Worm (Caenorhabditis elegans) whole organism, L1 larva: ENCODE measurements around the gene tra-2.

ENCODE experiments used
- C16A3.4 ChIP-seq: fragments of 150-350 bp; optimal IDR thresholded peaks from 2 replicates; lab custom pipeline; 2014; ENCODE audit warnings: missing biosample characterization, missing genetic modification characterization
- C34B4.2 ChIP-seq: sonication (generic microtip); optimal IDR thresholded peaks from 2 replicates; lab custom pipeline; 2017; ENCODE audit warnings: mild to moderate bottlenecking, missing genetic modification characterization, missing compliant biosample characterization
- F16B12.6 ChIP-seq: fragments of 150-350 bp; optimal IDR thresholded peaks from 2 replicates; lab custom pipeline; 2014; ENCODE audit warnings: missing biosample characterization, missing genetic modification characterization
- Y116A8C.19 ChIP-seq: sonication (generic microtip); optimal IDR thresholded peaks from 2 replicates; lab custom pipeline; 2016; ENCODE audit warnings: missing compliant biosample characterization, missing genetic modification characterization, borderline replicate concordance
- alr-1 ChIP-seq: fragments of 200-800 bp; sonication (Bioruptor generic); optimal IDR thresholded peaks from 2 replicates; lab custom pipeline; 2018; ENCODE audit warnings: borderline replicate concordance, mild to moderate bottlenecking, missing genetic modification characterization, missing compliant biosample characterization
- ama-1 ChIP-seq: fragments of 150-350 bp; optimal IDR thresholded peaks from 2 replicates; lab custom pipeline; 2014
- blmp-1 ChIP-seq: fragments of 150-350 bp; optimal IDR thresholded peaks from 2 replicates; lab custom pipeline; 2014; ENCODE audit warnings: missing biosample characterization, missing genetic modification characterization
- ceh-82 ChIP-seq, 3 experiments: fragments of 150-350 bp in 1 of 3; sonication (generic microtip) in 2 of 3; optimal IDR thresholded peaks; 2 replicates each; lab custom pipeline; 2014 to 2017; ENCODE audit warnings: missing biosample characterization in 3 of 3, missing genetic modification characterization in 3 of 3
- ces-1 ChIP-seq: fragments of 150-350 bp; optimal IDR thresholded peaks from 2 replicates; lab custom pipeline; 2014; ENCODE audit warnings: missing biosample characterization, missing genetic modification reagents, missing genetic modification characterization
- dpl-1 ChIP-seq, 3 experiments: fragments of 150-350 bp in 2 of 3; sonication (generic microtip) in 1 of 3; optimal IDR thresholded peaks; 2 replicates each; lab custom pipeline; 2014 to 2017; ENCODE audit warnings: missing biosample characterization in 3 of 3, missing genetic modification characterization in 3 of 3, missing genetic modification reagents in 3 of 3
- egl-13 ChIP-seq: sonication (generic microtip); optimal IDR thresholded peaks from 2 replicates; lab custom pipeline; 2016; ENCODE audit warnings: missing genotype, missing genetic modification reagents, missing genetic modification characterization, missing compliant biosample characterization
- elt-2 ChIP-seq: sonication (generic microtip); optimal IDR thresholded peaks from 2 replicates; lab custom pipeline; 2016; ENCODE audit warnings: missing genetic modification characterization, mild to moderate bottlenecking, inconsistent platforms, missing compliant biosample characterization, missing genetic modification reagents
- ets-5 ChIP-seq: fragments of 200-800 bp; sonication (Bioruptor generic); IDR thresholded peaks from 2 replicates; pipeline ENCODE4 v1.3.6; 2022; ENCODE audit warnings: missing genetic modification characterization, missing compliant biosample characterization
- fkh-8 ChIP-seq: sonication (generic microtip); optimal IDR thresholded peaks from 2 replicates; lab custom pipeline; 2016; ENCODE audit warnings: mild to moderate bottlenecking, missing genetic modification characterization, missing compliant biosample characterization
- fos-1 ChIP-seq: fragments of 150-350 bp; optimal IDR thresholded peaks from 2 replicates; lab custom pipeline; 2014; ENCODE audit warnings: missing biosample characterization, missing genetic modification characterization
- grh-1 ChIP-seq: fragments of 200-800 bp; sonication (Bioruptor generic); IDR thresholded peaks from 2 replicates; pipeline ENCODE4 v1.3.6; 2022; ENCODE audit warnings: missing genetic modification reagents, missing genetic modification characterization, missing compliant biosample characterization
- hlh-17 ChIP-seq: fragments of 200-800 bp; sonication (Bioruptor generic); optimal IDR thresholded peaks from 2 replicates; lab custom pipeline; 2018; ENCODE audit warnings: missing genetic modification characterization, mild to moderate bottlenecking, missing compliant biosample characterization, moderate library complexity, borderline replicate concordance
- hlh-4 ChIP-seq: sonication (generic microtip); optimal IDR thresholded peaks from 2 replicates; lab custom pipeline; 2016; ENCODE audit warnings: mild to moderate bottlenecking, missing genetic modification characterization, missing compliant biosample characterization
- jun-1 ChIP-seq: fragments of 150-350 bp; optimal IDR thresholded peaks from 2 replicates; lab custom pipeline; 2014; ENCODE audit warnings: missing biosample characterization, missing genetic modification reagents, missing genetic modification characterization
- lin-13 ChIP-seq: fragments of 150-350 bp; optimal IDR thresholded peaks from 2 replicates; lab custom pipeline; 2014; ENCODE audit warnings: missing biosample characterization, missing genetic modification reagents, missing genetic modification characterization
- lin-14 ChIP-seq: fragments of 200-800 bp; sonication (Bioruptor generic); optimal IDR thresholded peaks from 2 replicates; lab custom pipeline; 2018; ENCODE audit warnings: mild to moderate bottlenecking, missing genetic modification characterization, moderate library complexity, missing compliant biosample characterization
- lin-35 ChIP-seq, 2 experiments: fragments of 150-350 bp; optimal IDR thresholded peaks; 2 replicates each; lab custom pipeline; 2014; ENCODE audit warnings: missing biosample characterization in 2 of 2, missing genetic modification characterization in 2 of 2, missing genetic modification reagents in 2 of 2
- lin-39 ChIP-seq: fragments of 150-350 bp; optimal IDR thresholded peaks from 2 replicates; lab custom pipeline; 2014; ENCODE audit warnings: missing biosample characterization, missing genetic modification reagents, missing genetic modification characterization
- lsy-2 ChIP-seq, 2 experiments: fragments of 150-350 bp; optimal IDR thresholded peaks; 2 replicates each; lab custom pipeline; 2014; ENCODE audit warnings: missing biosample characterization in 2 of 2, missing genetic modification characterization in 2 of 2
- mab-9 ChIP-seq: fragments of 200-800 bp; sonication (Bioruptor generic); IDR thresholded peaks from 2 replicates; pipeline ENCODE4 v1.3.6; 2022; ENCODE audit warnings: missing genetic modification reagents, missing genetic modification characterization, missing compliant biosample characterization
- mef-2 ChIP-seq: fragments of 150-350 bp; optimal IDR thresholded peaks from 2 replicates; lab custom pipeline; 2014; ENCODE audit warnings: missing biosample characterization, missing genetic modification characterization
- mep-1 ChIP-seq: fragments of 150-350 bp; optimal IDR thresholded peaks from 2 replicates; lab custom pipeline; 2014; ENCODE audit warnings: missing biosample characterization, missing genetic modification characterization
- nhr-12 ChIP-seq: sonication (generic microtip); optimal IDR thresholded peaks from 2 replicates; lab custom pipeline; 2017; ENCODE audit warnings: missing biosample characterization, missing genetic modification characterization
- nhr-19 ChIP-seq: fragments of 200-800 bp; sonication (Bioruptor generic); conservative IDR thresholded peaks from 2 replicates; pipeline ENCODE4 v1.3.6; 2022; ENCODE audit warnings: missing genetic modification characterization, missing compliant biosample characterization
- nhr-237 ChIP-seq: fragments of 150-350 bp; optimal IDR thresholded peaks from 2 replicates; lab custom pipeline; 2014; ENCODE audit warnings: missing biosample characterization, missing genetic modification characterization
- nhr-28 ChIP-seq: fragments of 150-350 bp; optimal IDR thresholded peaks from 2 replicates; lab custom pipeline; 2014; ENCODE audit warnings: missing biosample characterization, missing genetic modification characterization
- nhr-71 ChIP-seq: sonication (generic microtip); optimal IDR thresholded peaks from 2 replicates; lab custom pipeline; 2016; ENCODE audit warnings: mild to moderate bottlenecking, missing genetic modification characterization, moderate library complexity, missing compliant biosample characterization
- nhr-84 ChIP-seq: sonication (generic microtip); optimal IDR thresholded peaks from 2 replicates; lab custom pipeline; 2017; ENCODE audit warnings: missing biosample characterization, missing genetic modification characterization
- nhr-90 ChIP-seq: sonication (generic microtip); optimal IDR thresholded peaks from 2 replicates; lab custom pipeline; 2016; ENCODE audit warnings: mild to moderate bottlenecking, missing genetic modification characterization, missing compliant biosample characterization; ENCODE audit not compliant: poor library complexity
- pax-3 ChIP-seq: fragments of 200-800 bp; sonication (Bioruptor generic); optimal IDR thresholded peaks from 2 replicates; lab custom pipeline; 2018; ENCODE audit warnings: mild to moderate bottlenecking, missing genetic modification characterization, moderate library complexity, missing compliant biosample characterization
- pqm-1 ChIP-seq: sonication (generic microtip); optimal IDR thresholded peaks from 3 replicates; lab custom pipeline; 2017; ENCODE audit warnings: missing biosample characterization, missing genetic modification characterization
- rnt-1 ChIP-seq: sonication (generic microtip); optimal IDR thresholded peaks from 2 replicates; lab custom pipeline; 2016; ENCODE audit warnings: mild to moderate bottlenecking, missing genetic modification characterization, moderate library complexity, missing compliant biosample characterization
- skn-1 ChIP-seq: fragments of 150-350 bp; optimal IDR thresholded peaks from 2 replicates; lab custom pipeline; 2014; ENCODE audit warnings: missing biosample characterization, missing genetic modification characterization
- snpc-4 ChIP-seq: fragments of 150-350 bp; optimal IDR thresholded peaks from 2 replicates; lab custom pipeline; 2014; ENCODE audit warnings: missing biosample characterization, missing genetic modification characterization
- snu-23 ChIP-seq: sonication (generic microtip); optimal IDR thresholded peaks from 2 replicates; lab custom pipeline; 2016; ENCODE audit warnings: missing genetic modification characterization, missing compliant biosample characterization
- sox-4 ChIP-seq: sonication (generic microtip); optimal IDR thresholded peaks from 2 replicates; lab custom pipeline; 2016; ENCODE audit warnings: missing genetic modification characterization, missing compliant biosample characterization
- sup-37 ChIP-seq: fragments of 200-800 bp; sonication (Bioruptor generic); optimal IDR thresholded peaks from 2 replicates; lab custom pipeline; 2018; ENCODE audit warnings: mild to moderate bottlenecking, missing genetic modification characterization, missing compliant biosample characterization
- swsn-7 ChIP-seq: sonication (generic microtip); optimal IDR thresholded peaks from 2 replicates; lab custom pipeline; 2016; ENCODE audit warnings: missing genetic modification characterization, missing compliant biosample characterization
- tlp-1 ChIP-seq: fragments of 150-350 bp; optimal IDR thresholded peaks from 2 replicates; lab custom pipeline; 2014; ENCODE audit warnings: missing biosample characterization, missing genetic modification characterization
- unc-130 ChIP-seq: fragments of 150-350 bp; optimal IDR thresholded peaks from 2 replicates; lab custom pipeline; 2017; ENCODE audit warnings: missing biosample characterization, missing genetic modification characterization, inconsistent platforms
- unc-30 ChIP-seq: sonication (generic microtip); optimal IDR thresholded peaks from 2 replicates; lab custom pipeline; 2017; ENCODE audit warnings: missing biosample characterization, missing genetic modification characterization
- unc-98 ChIP-seq: fragments of 200-800 bp; sonication (Bioruptor generic); IDR thresholded peaks from 2 replicates; pipeline ENCODE4 v1.3.6; 2022; ENCODE audit warnings: missing genetic modification characterization, missing compliant biosample characterization
- vab-15 ChIP-seq: sonication (generic microtip); optimal IDR thresholded peaks from 2 replicates; lab custom pipeline; 2017; ENCODE audit warnings: missing genotype, mild to moderate bottlenecking, missing genetic modification characterization, missing compliant biosample characterization
- xbp-1 ChIP-seq: sonication (generic microtip); optimal IDR thresholded peaks from 2 replicates; lab custom pipeline; 2016; ENCODE audit warnings: missing genetic modification characterization, missing compliant biosample characterization
- zip-4 ChIP-seq: fragments of 200-800 bp; sonication (Bioruptor generic); optimal IDR thresholded peaks from 2 replicates; lab custom pipeline; 2018; ENCODE audit warnings: mild to moderate bottlenecking, missing genetic modification characterization, moderate library complexity, missing compliant biosample characterization
- ztf-11 ChIP-seq, 2 experiments: sonication (generic microtip); optimal IDR thresholded peaks; 2 replicates each; lab custom pipeline; 2016 to 2017; ENCODE audit warnings: missing genetic modification characterization in 2 of 2, missing biosample characterization in 1 of 2, missing compliant biosample characterization in 1 of 2
- ztf-4 ChIP-seq: fragments of 150-350 bp; optimal IDR thresholded peaks from 2 replicates; lab custom pipeline; 2014; ENCODE audit warnings: missing biosample characterization, missing genetic modification characterization

tra-2 gene

ce11 chrII:6968191-6968675, 2.8 kb upstream of the tra-2 start (continued):
- TF ChIP-seq hlh-17: peak; percentile 34
- TF ChIP-seq alr-1 (tag; lab: Kevin White, UChicago): no peak
- peak; percentile 58 for TF ChIP-seq pax-3
- no peak for TF ChIP-seq C34B4.2 (tag; lab: Kevin White, UChicago)
- peak; percentile 95 for TF ChIP-seq ama-1 (lab: Kevin White, UChicago)
- TF ChIP-seq snu-23: peak; percentile 86
- no peak for TF ChIP-seq nhr-12 (tag; lab: Kevin White, UChicago)
- TF ChIP-seq unc-130: peak; percentile 5
- TF ChIP-seq mab-9 (GFP tag; lab: Robert Waterston, UW): no peak; the same call in 1 of the 2 replicates
- peak; percentile 87 for TF ChIP-seq swsn-7 (tag; lab: Kevin White, UChicago)
- no peak for TF ChIP-seq Y116A8C.19 (tag; lab: Kevin White, UChicago)
- no peak for TF ChIP-seq skn-1 (tag; lab: Kevin White, UChicago)
- TF ChIP-seq unc-98 (GFP tag; lab: Robert Waterston, UW): no peak
- TF ChIP-seq egl-13: peak; percentile 70
- no peak for TF ChIP-seq ces-1
- TF ChIP-seq unc-30 (tag; lab: Kevin White, UChicago): no peak
- TF ChIP-seq jun-1 (tag; lab: Kevin White, UChicago): peak; percentile 35
- no peak for TF ChIP-seq nhr-28
- no peak for TF ChIP-seq pqm-1 (tag; lab: Kevin White, UChicago)
- TF ChIP-seq vab-15 (tag; lab: Kevin White, UChicago): no peak
- TF ChIP-seq tlp-1: no peak
- peak; percentile 93 for TF ChIP-seq nhr-19 (GFP tag; lab: Robert Waterston, UW)
- TF ChIP-seq dpl-1 (GFP tag; optimal IDR thresholded peaks at IDR 0.05; lab: Kevin White, UChicago): peak; percentile 42 to 54 (median 52)
- peak; percentile 75 for TF ChIP-seq sup-37 (GFP tag; lab: Kevin White, UChicago)
- peak in 1 of 2 experiments; percentile 71 for TF ChIP-seq ztf-11 (tag; optimal IDR thresholded peaks at IDR 0.05; lab: Kevin White, UChicago)
- peak; percentile 85 for TF ChIP-seq lin-13 (GFP tag; lab: Kevin White, UChicago)
- TF ChIP-seq nhr-71 (tag; lab: Kevin White, UChicago): peak; percentile 93
- peak; percentile 59 for TF ChIP-seq zip-4
- peak; percentile 41 to 65 for TF ChIP-seq lin-35 (GFP tag; optimal IDR thresholded peaks at IDR 0.05; lab: Kevin White, UChicago)
- peak; percentile 64 for TF ChIP-seq fkh-8 (tag; lab: Kevin White, UChicago)
- TF ChIP-seq sox-4: no peak
- TF ChIP-seq grh-1 (GFP tag; lab: Robert Waterston, UW): peak; percentile 73
- TF ChIP-seq, all 84 proteins: peak for 55

DNA sequence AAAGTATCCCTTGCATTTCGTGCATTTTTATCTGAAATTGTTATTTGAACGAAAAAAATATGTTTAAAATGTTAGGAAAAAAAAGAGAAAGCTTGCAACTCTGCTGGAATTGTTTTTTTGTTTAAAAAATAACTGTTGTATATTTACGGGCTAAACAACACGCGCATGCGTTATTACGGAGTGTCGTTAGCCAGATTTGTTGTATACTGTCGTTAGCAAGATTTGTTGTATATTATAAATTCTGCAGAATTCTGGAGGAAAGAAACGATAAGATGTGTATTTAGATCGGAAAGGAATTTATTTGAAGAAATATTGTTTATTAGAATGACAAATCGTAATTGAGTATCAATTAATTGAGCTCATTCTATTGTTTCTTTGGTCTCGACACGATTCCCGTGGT, 2.1 kb upstream of the tra-2 start, which contains the start of gene eif-2Bgamma:
Gene eif-2Bgamma (minus strand): TSS at position 31 of the 400 bp plus-strand sequence.
- no peak for TF ChIP-seq nhr-19 (GFP tag; lab: Robert Waterston, UW)
- TF ChIP-seq blmp-1: peak; percentile 44
- no peak for TF ChIP-seq elt-2 (tag; lab: Kevin White, UChicago)
- TF ChIP-seq ztf-4 (tag; lab: Kevin White, UChicago): no peak
- TF ChIP-seq skn-1 (tag; lab: Kevin White, UChicago): peak; percentile 38
- TF ChIP-seq lin-39: no peak
- peak; percentile 85 for TF ChIP-seq snpc-4 (tag; lab: Kevin White, UChicago)
- TF ChIP-seq zip-4: no peak
- TF ChIP-seq nhr-84: no peak
- no peak for TF ChIP-seq hlh-4 (tag; lab: Kevin White, UChicago)
- no peak for TF ChIP-seq mef-2 (tag; lab: Kevin White, UChicago)
- peak; percentile 14 for TF ChIP-seq lin-14 (GFP tag; lab: Kevin White, UChicago)
- peak; percentile 25 for TF ChIP-seq snu-23
- peak in 1 of 3 experiments; percentile 35 for TF ChIP-seq ceh-82 (tag; optimal IDR thresholded peaks at IDR 0.05; lab: Kevin White, UChicago)
- peak; percentile 24 to 64 (median 56) for TF ChIP-seq dpl-1 (GFP tag; optimal IDR thresholded peaks at IDR 0.05; lab: Kevin White, UChicago)
- no peak for TF ChIP-seq nhr-237 (tag; lab: Kevin White, UChicago)
- peak; percentile 34 to 77 for TF ChIP-seq lsy-2 (tag; optimal IDR thresholded peaks at IDR 0.05; lab: Kevin White, UChicago)
- peak; percentile 50 to 68 for TF ChIP-seq lin-35 (GFP tag; optimal IDR thresholded peaks at IDR 0.05; lab: Kevin White, UChicago)
- no peak for TF ChIP-seq ets-5 (GFP tag; lab: Robert Waterston, UW)
- TF ChIP-seq C16A3.4 (tag; lab: Kevin White, UChicago): peak; percentile 32
- TF ChIP-seq nhr-28: no peak
- TF ChIP-seq mep-1 (tag; lab: Kevin White, UChicago): peak; percentile 60
- no peak for TF ChIP-seq unc-98 (GFP tag; lab: Robert Waterston, UW)
- no peak for TF ChIP-seq nhr-90 (tag; lab: Kevin White, UChicago)
- no peak for TF ChIP-seq grh-1 (GFP tag; lab: Robert Waterston, UW)
- no peak for TF ChIP-seq fos-1 (tag; lab: Kevin White, UChicago)
- TF ChIP-seq xbp-1 (tag; lab: Kevin White, UChicago): peak; percentile 0
- TF ChIP-seq rnt-1: peak; percentile 12
- peak; percentile 44 for TF ChIP-seq F16B12.6 (tag; lab: Kevin White, UChicago)
